Worm (Caenorhabditis elegans) whole organism, mixed stage, embryonic: ENCODE results near the gene fbxa-73.

Experiments used
- ces-1 ChIP-seq: fragments of 150-350 bp; optimal IDR thresholded peaks from 2 replicates; lab custom pipeline; 2014; ENCODE audit warnings: missing biosample characterization, missing genetic modification reagents, missing genetic modification characterization
- lsy-2 ChIP-seq: fragments of 150-350 bp; optimal IDR thresholded peaks from 2 replicates; lab custom pipeline; 2014; ENCODE audit warnings: missing biosample characterization, missing genetic modification characterization
- mab-5 ChIP-seq: fragments of 150-350 bp; optimal IDR thresholded peaks from 2 replicates; lab custom pipeline; 2014; ENCODE audit warnings: missing biosample characterization, missing genetic modification characterization
- mep-1 ChIP-seq: fragments of 150-350 bp; optimal IDR thresholded peaks from 2 replicates; lab custom pipeline; 2017; ENCODE audit warnings: missing biosample characterization, missing genetic modification reagents, missing genetic modification characterization, inconsistent platforms
- snpc-4 ChIP-seq: fragments of 150-350 bp; optimal IDR thresholded peaks from 2 replicates; lab custom pipeline; 2014; ENCODE audit warnings: missing biosample characterization, missing genetic modification characterization
- unc-39 ChIP-seq: fragments of 150-350 bp; optimal IDR thresholded peaks from 2 replicates; lab custom pipeline; 2014; ENCODE audit warnings: missing biosample characterization, missing genetic modification characterization
- unc-62 ChIP-seq: fragments of 150-350 bp; optimal IDR thresholded peaks from 2 replicates; lab custom pipeline; 2014; ENCODE audit warnings: missing biosample characterization, missing genetic modification reagents, missing genetic modification characterization

DNA sequence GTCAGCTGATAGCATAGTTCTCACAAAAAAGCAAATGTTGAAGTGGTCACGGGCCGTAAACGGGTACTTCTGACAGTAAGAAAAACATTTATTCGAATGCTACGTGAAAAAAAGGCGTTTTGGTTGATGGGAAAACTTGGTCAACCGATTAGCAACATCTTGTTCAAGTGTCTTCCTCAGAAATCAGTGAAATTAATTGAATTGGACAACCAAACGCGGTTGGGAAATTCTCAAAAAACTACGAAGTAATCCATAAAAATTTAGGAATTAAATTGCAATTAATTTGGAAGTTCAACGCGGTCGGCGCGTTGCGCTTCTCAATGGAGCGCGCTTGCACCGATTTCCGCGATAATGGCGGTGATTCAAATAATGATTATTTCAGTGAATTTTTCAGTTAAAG, 6.1 kb downstream of the fbxa-73 start:
- TF ChIP-seq ces-1 (GFP tag; lab: Kevin White, UChicago) (no peak), unc-39 (no peak), unc-62 (GFP tag; lab: Kevin White, UChicago) (no peak), lsy-2 (tag; lab: Kevin White, UChicago) (no peak), mab-5 (tag; lab: Kevin White, UChicago) (no peak), snpc-4 (tag; lab: Kevin White, UChicago) (no peak), mep-1 (tag; lab: Kevin White, UChicago) (no peak)
